Fruit fly (Drosophila melanogaster) whole organism, wandering third instar larva: Measurements from ENCODE around the gene Pld3.

Experiments used
- Abd-B ChIP-seq: fragments of >200 bp; optimal IDR thresholded peaks from 2 replicates; lab custom pipeline; 2017; ENCODE audit warnings: missing biosample characterization, missing genetic modification characterization
- CG9705 ChIP-seq: fragments of 200-800 bp; sonication (Bioruptor generic); optimal IDR thresholded peaks from 2 replicates; lab custom pipeline; 2018; ENCODE audit warnings: missing biosample characterization, mild to moderate bottlenecking, missing genetic modification characterization
- Hr78 ChIP-seq: fragments of >200 bp; optimal IDR thresholded peaks from 2 replicates; lab custom pipeline; 2017; ENCODE audit warnings: missing biosample characterization, missing genetic modification characterization
- Myc ChIP-seq: fragments of >200 bp; optimal IDR thresholded peaks from 2 replicates; lab custom pipeline; 2017
- Sp1 ChIP-seq: fragments of 200-800 bp; sonication (Bioruptor generic); optimal IDR thresholded peaks from 3 replicates; lab custom pipeline; 2019; ENCODE audit warnings: missing biosample characterization, mild to moderate bottlenecking, missing genetic modification characterization, moderate library complexity
- Vsx2 ChIP-seq: fragments of 200-300, 225-300 bp; sonication (Bioruptor generic); optimal IDR thresholded peaks from 2 replicates; lab custom pipeline; 2018; ENCODE audit warnings: missing biosample characterization, missing genetic modification characterization; ENCODE audit not compliant: partially characterized antibody
- dsf ChIP-seq: sonication (Bioruptor generic); optimal IDR thresholded peaks from 2 replicates; lab custom pipeline; 2016; ENCODE audit warnings: missing biosample characterization, missing genetic modification characterization, borderline replicate concordance
- pan ChIP-seq: fragments of >200 bp; optimal IDR thresholded peaks from 2 replicates; lab custom pipeline; 2017
- psq ChIP-seq: fragments of 200-800 bp; sonication (Bioruptor generic); optimal IDR thresholded peaks from 3 replicates; lab custom pipeline; 2017; ENCODE audit warnings: missing biosample characterization, mild to moderate bottlenecking, missing genetic modification characterization, moderate library complexity
- rgr ChIP-seq: fragments of 200-800 bp; sonication (Bioruptor generic); optimal IDR thresholded peaks from 3 replicates; lab custom pipeline; 2016; ENCODE audit warnings: missing biosample characterization, mild to moderate bottlenecking, missing genetic modification characterization

- TF ChIP-seq psq (GFP tag; lab: Kevin White, UChicago) (no peak), Vsx2 (GFP tag; lab: Kevin White, UChicago) (no peak), Hr78 (GFP tag; lab: Kevin White, UChicago) (no peak), Sp1 (GFP tag; lab: Kevin White, UChicago) (no peak), Abd-B (GFP tag; lab: Kevin White, UChicago) (no peak), CG9705 (no peak), rgr (GFP tag; lab: Kevin White, UChicago) (no peak), pan (lab: Kevin White, UChicago) (no peak), Myc (lab: Kevin White, UChicago) (no peak), dsf (GFP tag; lab: Kevin White, UChicago) (no peak)
Measured at dm6 chr2L:21189273-21189781, 30.7 kb downstream of the Pld3 start.
